Fruit fly (Drosophila melanogaster) whole organism, embryonic: ENCODE results near the gene CG14515.
A peak's percentile ranks its signal among the peaks of the same experiment; 100 is the strongest.

ENCODE experiments used
- Abd-B ChIP-seq: fragments of 200-800 bp; sonication (Bioruptor generic); optimal IDR thresholded peaks from 2 replicates; lab custom pipeline; 2018; ENCODE audit warnings: missing biosample characterization, mild to moderate bottlenecking, missing genetic modification characterization, moderate library complexity
- Adf1 ChIP-seq: fragments of 200-800 bp; sonication (Bioruptor generic); IDR thresholded peaks from 2 replicates; pipeline ENCODE4 v1.3.6; 2022; ENCODE audit warnings: missing biosample characterization, missing genetic modification characterization
- Asciz ChIP-seq: fragments of 200-800 bp; sonication (Bioruptor generic); optimal IDR thresholded peaks from 2 replicates; lab custom pipeline; 2017; ENCODE audit warnings: missing biosample characterization, mild to moderate bottlenecking, missing genetic modification characterization, missing genetic modification reagents
- CG10654 ChIP-seq: fragments of 200-800 bp; sonication (Bioruptor generic); optimal IDR thresholded peaks from 2 replicates; lab custom pipeline; 2016; ENCODE audit warnings: missing biosample characterization, missing genetic modification characterization
- CG12071 ChIP-seq: fragments of 200-800 bp; sonication (Bioruptor generic); optimal IDR thresholded peaks from 3 replicates; lab custom pipeline; 2018; ENCODE audit warnings: missing biosample characterization, mild to moderate bottlenecking, missing genetic modification characterization
- CG12942 ChIP-seq: fragments of 200-800 bp; sonication (Bioruptor generic); optimal IDR thresholded peaks from 3 replicates; lab custom pipeline; 2016; ENCODE audit warnings: missing biosample characterization, missing genetic modification characterization
- CG13894 ChIP-seq: fragments of 200-800 bp; sonication (Bioruptor generic); optimal IDR thresholded peaks from 3 replicates; lab custom pipeline; 2018; ENCODE audit warnings: missing biosample characterization, mild to moderate bottlenecking, missing genetic modification characterization, moderate library complexity
- CG14667 ChIP-seq: fragments of 200-800 bp; sonication (Bioruptor generic); IDR thresholded peaks from 2 replicates; pipeline ENCODE4 v1.3.6; 2022; ENCODE audit warnings: missing biosample characterization, missing genetic modification characterization
- CG17612 ChIP-seq: fragments of 200-800 bp; sonication (Bioruptor generic); IDR thresholded peaks from 2 replicates; pipeline ENCODE4 v1.3.6; 2022; ENCODE audit warnings: missing biosample characterization, missing genetic modification characterization
- CG17802 ChIP-seq: fragments of 200-800 bp; sonication (Bioruptor generic); optimal IDR thresholded peaks from 2 replicates; lab custom pipeline; 2018; ENCODE audit warnings: missing biosample characterization, mild to moderate bottlenecking, missing genetic modification characterization, moderate library complexity
- CG2116 ChIP-seq: fragments of 200-800 bp; sonication (Bioruptor generic); optimal IDR thresholded peaks from 3 replicates; lab custom pipeline; 2018; ENCODE audit warnings: missing biosample characterization, mild to moderate bottlenecking, missing genetic modification characterization
- CG32532 ChIP-seq: fragments of 200-800 bp; sonication (Bioruptor generic); IDR thresholded peaks from 2 replicates; pipeline ENCODE4 v1.3.6; 2022; ENCODE audit warnings: missing biosample characterization, missing genetic modification characterization
- CG3726 ChIP-seq: fragments of 200-800 bp; sonication (Bioruptor generic); IDR thresholded peaks from 3 replicates; pipeline ENCODE4, ENCODE4 v1.3.6; 2022; ENCODE audit warnings: missing biosample characterization, missing genetic modification characterization
- CG3847 ChIP-seq: fragments of 200-800 bp; sonication (Bioruptor generic); IDR thresholded peaks from 2 replicates; pipeline ENCODE4 v1.3.6; 2022; ENCODE audit warnings: missing biosample characterization, missing genetic modification characterization
- CG5245 ChIP-seq: fragments of 200-800 bp; sonication (Bioruptor generic); optimal IDR thresholded peaks from 3 replicates; lab custom pipeline; 2016; ENCODE audit warnings: missing biosample characterization, missing genetic modification characterization
- CG6813 ChIP-seq: fragments of 200-800 bp; sonication (Bioruptor generic); optimal IDR thresholded peaks from 2 replicates; lab custom pipeline; 2017; ENCODE audit warnings: missing biosample characterization, missing genetic modification characterization, mild to moderate bottlenecking, moderate library complexity, missing genetic modification reagents
- CG7271 ChIP-seq: fragments of 200-800 bp; sonication (Bioruptor generic); optimal IDR thresholded peaks from 2 replicates; lab custom pipeline; 2018; ENCODE audit warnings: missing biosample characterization, mild to moderate bottlenecking, missing genetic modification characterization, moderate library complexity
- CG7928 ChIP-seq: fragments of 200-800 bp; sonication (Bioruptor generic); optimal IDR thresholded peaks from 2 replicates; lab custom pipeline; 2017; ENCODE audit warnings: missing biosample characterization, mild to moderate bottlenecking, missing genetic modification characterization
- CG8089 ChIP-seq: fragments of 200-800 bp; sonication (Bioruptor generic); optimal IDR thresholded peaks from 3 replicates; lab custom pipeline; 2016; ENCODE audit warnings: missing biosample characterization, missing genetic modification characterization
- CHES-1-like ChIP-seq: fragments of 200-800 bp; sonication (Bioruptor generic); optimal IDR thresholded peaks from 2 replicates; lab custom pipeline; 2016; ENCODE audit warnings: missing biosample characterization, missing genetic modification characterization
- Dref ChIP-seq: fragments of 200-800 bp; sonication (Bioruptor generic); IDR thresholded peaks from 2 replicates; pipeline ENCODE4 v1.3.6; 2022; ENCODE audit warnings: missing biosample characterization, missing genetic modification characterization
- Med ChIP-seq: fragments of 200-800 bp; sonication (Bioruptor generic); peaks from one replicate; lab custom pipeline; 2016; ENCODE audit warnings: missing biosample characterization, missing genetic modification characterization, mild to moderate bottlenecking, inconsistent platforms, moderate library complexity
- Mes4 ChIP-seq: fragments of 200-800 bp; sonication (Bioruptor generic); optimal IDR thresholded peaks from 2 replicates; lab custom pipeline; 2016; ENCODE audit warnings: missing biosample characterization, missing genetic modification characterization
- Nf-YC ChIP-seq: fragments of 200-800 bp; optimal IDR thresholded peaks from 3 replicates; lab custom pipeline; 2019; ENCODE audit warnings: missing biosample characterization, mild to moderate bottlenecking, missing genetic modification characterization, moderate library complexity
- NfI ChIP-seq: fragments of 200-800 bp; sonication (Bioruptor generic); optimal IDR thresholded peaks from 3 replicates; lab custom pipeline; 2018; ENCODE audit warnings: missing biosample characterization, mild to moderate bottlenecking, missing genetic modification characterization, moderate library complexity
- Rx ChIP-seq: fragments of 200-800 bp; sonication (Bioruptor generic); IDR thresholded peaks from 2 replicates; pipeline ENCODE4 v1.3.6; 2022; ENCODE audit warnings: missing biosample characterization, missing genetic modification characterization
- Spps ChIP-seq: fragments of 200-800 bp; sonication (Bioruptor generic); optimal IDR thresholded peaks from 2 replicates; lab custom pipeline; 2018; ENCODE audit warnings: missing biosample characterization, mild to moderate bottlenecking, missing genetic modification characterization
- Ssrp ChIP-seq: fragments of 200-800 bp; sonication (Bioruptor generic); optimal IDR thresholded peaks from 2 replicates; lab custom pipeline; 2018; ENCODE audit warnings: missing biosample characterization, mild to moderate bottlenecking, missing genetic modification characterization, moderate library complexity
- Taf1 ChIP-seq: fragments of 200-800 bp; sonication (Bioruptor generic); IDR thresholded peaks from 2 replicates; pipeline ENCODE4 v1.3.6; 2022; ENCODE audit warnings: missing biosample characterization, missing genetic modification characterization
- Tbp ChIP-seq: fragments of >200 bp; optimal IDR thresholded peaks from 2 replicates; lab custom pipeline; 2018; ENCODE audit warnings: missing biosample characterization, missing genetic modification characterization
- ara ChIP-seq: fragments of 200-800 bp; sonication (Bioruptor generic); IDR thresholded peaks from 2 replicates; pipeline ENCODE4 v1.3.6; 2022; ENCODE audit warnings: missing biosample characterization, missing genetic modification characterization
- ato ChIP-seq: fragments of 200-800 bp; sonication (Bioruptor generic); IDR thresholded peaks from 2 replicates; pipeline ENCODE4 v1.3.6; 2022; ENCODE audit warnings: missing biosample characterization, missing genetic modification characterization; ENCODE audit not compliant: partially characterized antibody
- az2 ChIP-seq: fragments of 200-800 bp; sonication (Bioruptor generic); optimal IDR thresholded peaks from 3 replicates; lab custom pipeline; 2016; ENCODE audit warnings: missing biosample characterization, missing genetic modification characterization
- bigmax ChIP-seq: fragments of 200-800 bp; sonication (Bioruptor generic); optimal IDR thresholded peaks from 2 replicates; lab custom pipeline; 2018; ENCODE audit warnings: missing biosample characterization, mild to moderate bottlenecking, missing genetic modification characterization
- bsh ChIP-seq, 2 experiments: fragments of 200-800 bp; sonication (Bioruptor generic); optimal IDR thresholded peaks; 2 replicates each; lab custom pipeline; 2017 to 2018; ENCODE audit warnings: mild to moderate bottlenecking in 2 of 2, missing biosample characterization in 2 of 2, missing genetic modification characterization in 2 of 2, moderate library complexity in 1 of 2
- corto ChIP-seq: fragments of 200-800 bp; sonication (Bioruptor generic); optimal IDR thresholded peaks from 2 replicates; lab custom pipeline; 2016; ENCODE audit warnings: missing biosample characterization, mild to moderate bottlenecking, missing genetic modification characterization, moderate library complexity
- dm ChIP-seq: fragments of 200-800 bp; sonication (Bioruptor generic); optimal IDR thresholded peaks from 3 replicates; lab custom pipeline; 2016; ENCODE audit warnings: missing biosample characterization, missing genetic modification characterization
- dmrt99B ChIP-seq: fragments of 200-800 bp; sonication (Bioruptor generic); optimal IDR thresholded peaks from 2 replicates; lab custom pipeline; 2018; ENCODE audit warnings: missing biosample characterization, mild to moderate bottlenecking, missing genetic modification characterization, moderate library complexity
- fd102C ChIP-seq: fragments of 200-800 bp; sonication (Bioruptor generic); optimal IDR thresholded peaks from 2 replicates; lab custom pipeline; 2018; ENCODE audit warnings: missing biosample characterization, mild to moderate bottlenecking, missing genetic modification characterization, moderate library complexity
- insv ChIP-seq, 2 experiments: fragments of 200-800 bp; sonication (Bioruptor generic); optimal IDR thresholded peaks; 3 replicates each; lab custom pipeline; 2016 to 2018; ENCODE audit warnings: missing biosample characterization in 2 of 2, missing genetic modification characterization in 2 of 2
- jumu ChIP-seq: fragments of 200-800 bp; sonication (Bioruptor generic); optimal IDR thresholded peaks from 3 replicates; lab custom pipeline; 2016; ENCODE audit warnings: missing biosample characterization, missing genetic modification characterization
- lbe ChIP-seq: fragments of 200-800 bp; sonication (Bioruptor generic); optimal IDR thresholded peaks from 2 replicates; lab custom pipeline; 2016; ENCODE audit warnings: missing biosample characterization, mild to moderate bottlenecking, missing genetic modification characterization
- nom ChIP-seq: fragments of 200-800 bp; sonication (Bioruptor generic); optimal IDR thresholded peaks from 2 replicates; lab custom pipeline; 2017; ENCODE audit warnings: missing biosample characterization, missing genetic modification characterization, mild to moderate bottlenecking, moderate library complexity, missing genetic modification reagents
- pum ChIP-seq: fragments of 200-800 bp; sonication (Bioruptor generic); optimal IDR thresholded peaks from 2 replicates; lab custom pipeline; 2016; ENCODE audit warnings: missing biosample characterization, missing genetic modification characterization
- sim ChIP-seq: fragments of 200-800 bp; sonication (Bioruptor generic); IDR thresholded peaks from 2 replicates; pipeline ENCODE4 v1.3.6; 2022; ENCODE audit warnings: missing biosample characterization, missing genetic modification characterization
- slbo ChIP-seq: fragments of 200-800 bp; sonication (Bioruptor generic); IDR thresholded peaks from 2 replicates; pipeline ENCODE4 v1.3.6; 2022; ENCODE audit warnings: missing biosample characterization, missing genetic modification characterization
- sob ChIP-seq: fragments of 200-800 bp; sonication (Bioruptor generic); IDR thresholded peaks from 2 replicates; pipeline ENCODE4 v1.3.6; 2022; ENCODE audit warnings: missing biosample characterization, missing genetic modification characterization
- sqz ChIP-seq: fragments of 200-800 bp; sonication (Bioruptor generic); optimal IDR thresholded peaks from 3 replicates; lab custom pipeline; 2018; ENCODE audit warnings: missing biosample characterization, mild to moderate bottlenecking, missing genetic modification characterization
- usp ChIP-seq: fragments of >200 bp; optimal IDR thresholded peaks from 2 replicates; lab custom pipeline; 2017; ENCODE audit warnings: missing biosample characterization, missing genetic modification characterization
- vnd ChIP-seq: fragments of 200-800 bp; sonication (Bioruptor generic); IDR thresholded peaks from 3 replicates; pipeline ENCODE4 v1.3.6; 2022; ENCODE audit warnings: missing biosample characterization, missing genetic modification characterization; ENCODE audit not compliant: partially characterized antibody
- wor ChIP-seq: fragments of 200-800 bp; sonication (Bioruptor generic); IDR thresholded peaks from 2 replicates; pipeline ENCODE4 v1.3.6; 2022; ENCODE audit warnings: missing biosample characterization, missing genetic modification characterization

CG14515 gene

DNA sequence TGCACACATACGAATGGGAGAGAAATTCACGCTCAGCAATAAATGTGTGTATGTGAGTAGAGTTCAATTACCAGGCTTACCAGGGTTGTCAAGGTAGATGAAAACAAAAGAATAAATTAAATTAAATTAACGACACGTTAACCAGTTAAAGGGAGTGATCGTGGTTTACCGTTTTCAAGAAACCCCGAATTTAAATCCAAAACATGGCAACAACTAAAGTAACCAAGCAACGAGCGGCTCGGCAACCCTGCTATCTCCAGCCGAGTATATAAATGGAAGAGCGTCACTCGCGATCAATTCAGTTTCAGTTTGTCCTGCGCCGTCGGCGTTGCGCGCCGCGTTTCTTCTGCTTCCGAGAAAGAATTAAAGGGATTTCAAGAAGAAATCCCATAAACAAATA is 16.9 kb downstream of the CG14515 start (continued):
- peak; percentile 98 for TF ChIP-seq fd102C (GFP tag; lab: Kevin White, UChicago)
- TF ChIP-seq CG14667 = peak; percentile 98
- TF ChIP-seq Ssrp = peak; percentile 98
- peak; percentile 100 for TF ChIP-seq ara (GFP tag; lab: Robert Waterston, UW)
- no peak for TF ChIP-seq usp (GFP tag; lab: Kevin White, UChicago)
- peak; percentile 99 for TF ChIP-seq CG5245 (GFP tag; lab: Kevin White, UChicago)
- TF ChIP-seq Abd-B (GFP tag; lab: Kevin White, UChicago) = peak; percentile 98
- peak; percentile 100 for TF ChIP-seq corto (GFP tag; lab: Kevin White, UChicago)
- TF ChIP-seq bsh (GFP tag; optimal IDR thresholded peaks at IDR 0.05; lab: Kevin White, UChicago) = peak; percentile 99 to 100
- peak; percentile 99 for TF ChIP-seq dmrt99B (tag; lab: Kevin White, UChicago)
- TF ChIP-seq CG10654 (GFP tag; lab: Kevin White, UChicago) = peak; percentile 99
- TF ChIP-seq vnd (GFP tag; lab: Robert Waterston, UW) = no peak
- TF ChIP-seq dm (GFP tag; lab: Kevin White, UChicago) = peak; percentile 98
- peak; percentile 100 for TF ChIP-seq Med (GFP tag; lab: Kevin White, UChicago)
- peak; percentile 92 for TF ChIP-seq Nf-YC (tag; lab: Kevin White, UChicago)
- TF ChIP-seq Dref = peak; percentile 50
- peak; percentile 99 for TF ChIP-seq CG3847 (GFP tag; lab: Robert Waterston, UW)
- TF ChIP-seq nom (GFP tag; lab: Kevin White, UChicago) = peak; percentile 99
- peak; percentile 98 for TF ChIP-seq Tbp
- TF ChIP-seq CG2116 (GFP tag; lab: Kevin White, UChicago) = peak; percentile 89
- peak; percentile 22; the same call in 1 of the 2 replicates for TF ChIP-seq ato (GFP tag; lab: Robert Waterston, UW)
- peak; percentile 100 for TF ChIP-seq CG7271
- peak; percentile 99 for TF ChIP-seq CG6813 (GFP tag; lab: Kevin White, UChicago)
- TF ChIP-seq CG17802 (tag; lab: Kevin White, UChicago) = peak; percentile 92
- TF ChIP-seq az2 (GFP tag; lab: Kevin White, UChicago) = peak; percentile 99
- TF ChIP-seq CHES-1-like (GFP tag; lab: Kevin White, UChicago) = peak; percentile 99
- TF ChIP-seq Spps (tag; lab: Kevin White, UChicago) = peak; percentile 99
- peak; percentile 82 to 85 for TF ChIP-seq insv (GFP tag; optimal IDR thresholded peaks at IDR 0.05; lab: Kevin White, UChicago)
- peak; percentile 99 for TF ChIP-seq sob (GFP tag; lab: Robert Waterston, UW)
- peak; percentile 99 for TF ChIP-seq lbe (GFP tag; lab: Kevin White, UChicago)
- TF ChIP-seq sqz (GFP tag; lab: Kevin White, UChicago) = peak; percentile 99
- TF ChIP-seq sim (GFP tag; lab: Robert Waterston, UW) = peak; percentile 99
- peak; percentile 99 for TF ChIP-seq NfI
- TF ChIP-seq CG3726 (GFP tag; lab: Robert Waterston, UW) = peak; percentile 99
- TF ChIP-seq Rx (GFP tag; lab: Robert Waterston, UW) = peak; percentile 99
- peak; percentile 99 for TF ChIP-seq CG12071
- peak; percentile 99 for TF ChIP-seq Mes4
- peak; percentile 99 for TF ChIP-seq slbo (GFP tag; lab: Robert Waterston, UW)
- peak; percentile 98 for TF ChIP-seq CG17612
- peak; percentile 99 for TF ChIP-seq Asciz (GFP tag; lab: Kevin White, UChicago)
- TF ChIP-seq CG7928 (GFP tag; lab: Kevin White, UChicago) = peak; percentile 86
- TF ChIP-seq pum (GFP tag; lab: Kevin White, UChicago) = peak; percentile 99
- TF ChIP-seq CG8089 (GFP tag; lab: Kevin White, UChicago) = peak; percentile 99
- peak; percentile 98 for TF ChIP-seq jumu (GFP tag; lab: Kevin White, UChicago)
- TF ChIP-seq Adf1 (GFP tag; lab: Robert Waterston, UW) = peak; percentile 91
- peak; percentile 99 for TF ChIP-seq CG32532 (GFP tag; lab: Robert Waterston, UW)
- peak; percentile 98 for TF ChIP-seq CG13894 (tag; lab: Kevin White, UChicago)
- peak; percentile 97 for TF ChIP-seq wor (GFP tag; lab: Robert Waterston, UW)
- peak; percentile 98 for TF ChIP-seq CG12942 (GFP tag; lab: Kevin White, UChicago)
- TF ChIP-seq Taf1 = peak; percentile 98
- peak; percentile 86 for TF ChIP-seq bigmax (GFP tag; lab: Kevin White, UChicago)
